Worm (Caenorhabditis elegans): Measurements from ENCODE around the gene dars-2.

DNA sequence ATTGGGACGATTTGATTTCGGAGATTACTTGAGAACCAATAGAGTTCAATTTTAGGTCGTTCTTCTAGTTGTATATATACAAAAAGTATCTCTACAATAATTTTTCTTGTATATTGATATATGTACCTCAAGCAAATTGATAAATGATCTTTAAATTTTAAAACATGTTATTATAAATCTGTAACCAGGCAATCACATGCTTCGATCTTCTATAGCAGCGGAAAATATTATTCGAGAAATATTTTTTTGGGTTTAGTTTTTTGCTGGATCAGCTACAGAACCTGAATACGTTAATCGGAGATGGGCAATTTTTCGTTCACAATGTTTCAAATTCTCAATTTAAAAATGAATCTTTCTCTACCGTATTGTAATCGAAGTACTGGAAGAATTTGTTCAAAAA is 40.2 kb downstream of the dars-2 start, which contains the start of gene R07B7.12:
- TF ChIP-seq ama-1 (optimal IDR thresholded peaks at IDR 0.05) (no peak), ceh-13 (GFP tag; optimal IDR thresholded peaks at IDR 0.05) (no peak), aly-1 (tag; optimal IDR thresholded peaks at IDR 0.05) (no peak), tbx-11 (GFP tag; IDR thresholded peaks at IDR 0.05) (no peak)
